Worm (Caenorhabditis elegans) whole organism, L1 larva: ENCODE data around the gene T10G3.3.

Experiments
- C04F5.9 ChIP-seq: sonication (generic microtip); optimal IDR thresholded peaks from 2 replicates; lab custom pipeline; 2016; ENCODE audit warnings: missing genetic modification characterization, missing compliant biosample characterization
- C34B4.2 ChIP-seq: sonication (generic microtip); optimal IDR thresholded peaks from 2 replicates; lab custom pipeline; 2017; ENCODE audit warnings: mild to moderate bottlenecking, missing genetic modification characterization, missing compliant biosample characterization
- Y116A8C.19 ChIP-seq: sonication (generic microtip); optimal IDR thresholded peaks from 2 replicates; lab custom pipeline; 2016; ENCODE audit warnings: missing compliant biosample characterization, missing genetic modification characterization, borderline replicate concordance
- alr-1 ChIP-seq: fragments of 200-800 bp; sonication (Bioruptor generic); optimal IDR thresholded peaks from 2 replicates; lab custom pipeline; 2018; ENCODE audit warnings: borderline replicate concordance, mild to moderate bottlenecking, missing genetic modification characterization, missing compliant biosample characterization
- aly-2 ChIP-seq: fragments of 150-350 bp; optimal IDR thresholded peaks from 2 replicates; lab custom pipeline; 2014; ENCODE audit warnings: missing biosample characterization, missing genetic modification characterization
- blmp-1 ChIP-seq: fragments of 150-350 bp; optimal IDR thresholded peaks from 2 replicates; lab custom pipeline; 2014; ENCODE audit warnings: missing biosample characterization, missing genetic modification characterization
- ceh-8 ChIP-seq: fragments of 200-800 bp; sonication (Bioruptor generic); optimal IDR thresholded peaks from 2 replicates; lab custom pipeline; 2018; ENCODE audit warnings: mild to moderate bottlenecking, missing genetic modification characterization, moderate library complexity, missing compliant biosample characterization
- ceh-82 ChIP-seq, 3 experiments: fragments of 150-350 bp in 1 of 3; sonication (generic microtip) in 2 of 3; optimal IDR thresholded peaks; 2 replicates each; lab custom pipeline; 2014 to 2017; ENCODE audit warnings: missing biosample characterization in 3 of 3, missing genetic modification characterization in 3 of 3
- dpl-1 ChIP-seq, 3 experiments: fragments of 150-350 bp in 2 of 3; sonication (generic microtip) in 1 of 3; optimal IDR thresholded peaks; 2 replicates each; lab custom pipeline; 2014 to 2017; ENCODE audit warnings: missing biosample characterization in 3 of 3, missing genetic modification characterization in 3 of 3, missing genetic modification reagents in 3 of 3
- elt-2 ChIP-seq: sonication (generic microtip); optimal IDR thresholded peaks from 2 replicates; lab custom pipeline; 2016; ENCODE audit warnings: missing genetic modification characterization, mild to moderate bottlenecking, inconsistent platforms, missing compliant biosample characterization, missing genetic modification reagents
- ets-5 ChIP-seq: fragments of 200-800 bp; sonication (Bioruptor generic); IDR thresholded peaks from 2 replicates; pipeline ENCODE4 v1.3.6; 2022; ENCODE audit warnings: missing genetic modification characterization, missing compliant biosample characterization
- fkh-10 ChIP-seq: sonication (generic microtip); optimal IDR thresholded peaks from 2 replicates; lab custom pipeline; 2017; ENCODE audit warnings: missing biosample characterization, missing genetic modification reagents, missing genetic modification characterization
- fkh-4 ChIP-seq: sonication (generic microtip); optimal IDR thresholded peaks from 2 replicates; lab custom pipeline; 2016; ENCODE audit warnings: missing compliant biosample characterization, missing genetic modification characterization, borderline replicate concordance
- fos-1 ChIP-seq: fragments of 150-350 bp; optimal IDR thresholded peaks from 2 replicates; lab custom pipeline; 2014; ENCODE audit warnings: missing biosample characterization, missing genetic modification characterization
- hlh-17 ChIP-seq: fragments of 200-800 bp; sonication (Bioruptor generic); optimal IDR thresholded peaks from 2 replicates; lab custom pipeline; 2018; ENCODE audit warnings: missing genetic modification characterization, mild to moderate bottlenecking, missing compliant biosample characterization, moderate library complexity, borderline replicate concordance
- irx-1 ChIP-seq: sonication (generic microtip); optimal IDR thresholded peaks from 2 replicates; lab custom pipeline; 2016; ENCODE audit warnings: missing genetic modification characterization, missing compliant biosample characterization
- isw-1 ChIP-seq: fragments of 200-800 bp; sonication (Bioruptor generic); IDR thresholded peaks from 2 replicates; pipeline ENCODE4 v1.3.6; 2022; ENCODE audit warnings: missing genetic modification characterization, missing compliant biosample characterization
- lin-13 ChIP-seq: fragments of 150-350 bp; optimal IDR thresholded peaks from 2 replicates; lab custom pipeline; 2014; ENCODE audit warnings: missing biosample characterization, missing genetic modification reagents, missing genetic modification characterization
- lin-14 ChIP-seq: fragments of 200-800 bp; sonication (Bioruptor generic); optimal IDR thresholded peaks from 2 replicates; lab custom pipeline; 2018; ENCODE audit warnings: mild to moderate bottlenecking, missing genetic modification characterization, moderate library complexity, missing compliant biosample characterization
- lin-35 ChIP-seq, 2 experiments: fragments of 150-350 bp; optimal IDR thresholded peaks; 2 replicates each; lab custom pipeline; 2014; ENCODE audit warnings: missing biosample characterization in 2 of 2, missing genetic modification characterization in 2 of 2, missing genetic modification reagents in 2 of 2
- lin-39 ChIP-seq: fragments of 150-350 bp; optimal IDR thresholded peaks from 2 replicates; lab custom pipeline; 2014; ENCODE audit warnings: missing biosample characterization, missing genetic modification reagents, missing genetic modification characterization
- lsy-2 ChIP-seq, 2 experiments: fragments of 150-350 bp; optimal IDR thresholded peaks; 2 replicates each; lab custom pipeline; 2014; ENCODE audit warnings: missing biosample characterization in 2 of 2, missing genetic modification characterization in 2 of 2
- mdl-1 ChIP-seq, 2 experiments: fragments of 150-350 bp; optimal IDR thresholded peaks; 2 replicates each; lab custom pipeline; 2014 to 2017; ENCODE audit warnings: missing biosample characterization in 2 of 2, missing genetic modification characterization in 2 of 2, inconsistent platforms in 1 of 2
- mep-1 ChIP-seq: fragments of 150-350 bp; optimal IDR thresholded peaks from 2 replicates; lab custom pipeline; 2014; ENCODE audit warnings: missing biosample characterization, missing genetic modification characterization
- nhr-12 ChIP-seq: sonication (generic microtip); optimal IDR thresholded peaks from 2 replicates; lab custom pipeline; 2017; ENCODE audit warnings: missing biosample characterization, missing genetic modification characterization
- nhr-19 ChIP-seq: fragments of 200-800 bp; sonication (Bioruptor generic); conservative IDR thresholded peaks from 2 replicates; pipeline ENCODE4 v1.3.6; 2022; ENCODE audit warnings: missing genetic modification characterization, missing compliant biosample characterization
- nhr-237 ChIP-seq: fragments of 150-350 bp; optimal IDR thresholded peaks from 2 replicates; lab custom pipeline; 2014; ENCODE audit warnings: missing biosample characterization, missing genetic modification characterization
- nhr-28 ChIP-seq: fragments of 150-350 bp; optimal IDR thresholded peaks from 2 replicates; lab custom pipeline; 2014; ENCODE audit warnings: missing biosample characterization, missing genetic modification characterization
- nhr-47 ChIP-seq: sonication (generic microtip); optimal IDR thresholded peaks from 2 replicates; lab custom pipeline; 2016; ENCODE audit warnings: mild to moderate bottlenecking, missing genetic modification characterization, moderate library complexity, missing compliant biosample characterization
- nhr-71 ChIP-seq: sonication (generic microtip); optimal IDR thresholded peaks from 2 replicates; lab custom pipeline; 2016; ENCODE audit warnings: mild to moderate bottlenecking, missing genetic modification characterization, moderate library complexity, missing compliant biosample characterization
- nhr-76 ChIP-seq: sonication (generic microtip); optimal IDR thresholded peaks from 2 replicates; lab custom pipeline; 2017; ENCODE audit warnings: missing biosample characterization, missing genetic modification characterization
- nhr-84 ChIP-seq: sonication (generic microtip); optimal IDR thresholded peaks from 2 replicates; lab custom pipeline; 2017; ENCODE audit warnings: missing biosample characterization, missing genetic modification characterization
- nhr-85 ChIP-seq: sonication (generic microtip); peaks from one replicate; lab custom pipeline; 2016; ENCODE audit warnings: missing genetic modification characterization, inconsistent platforms, missing compliant biosample characterization
- nhr-90 ChIP-seq: sonication (generic microtip); optimal IDR thresholded peaks from 2 replicates; lab custom pipeline; 2016; ENCODE audit warnings: mild to moderate bottlenecking, missing genetic modification characterization, missing compliant biosample characterization; ENCODE audit not compliant: poor library complexity
- rnt-1 ChIP-seq: sonication (generic microtip); optimal IDR thresholded peaks from 2 replicates; lab custom pipeline; 2016; ENCODE audit warnings: mild to moderate bottlenecking, missing genetic modification characterization, moderate library complexity, missing compliant biosample characterization
- skn-1 ChIP-seq: fragments of 150-350 bp; optimal IDR thresholded peaks from 2 replicates; lab custom pipeline; 2014; ENCODE audit warnings: missing biosample characterization, missing genetic modification characterization
- snu-23 ChIP-seq: sonication (generic microtip); optimal IDR thresholded peaks from 2 replicates; lab custom pipeline; 2016; ENCODE audit warnings: missing genetic modification characterization, missing compliant biosample characterization
- sptf-1 ChIP-seq: fragments of 150-350 bp; optimal IDR thresholded peaks from 2 replicates; lab custom pipeline; 2014; ENCODE audit warnings: missing biosample characterization, missing genetic modification characterization
- swsn-7 ChIP-seq: sonication (generic microtip); optimal IDR thresholded peaks from 2 replicates; lab custom pipeline; 2016; ENCODE audit warnings: missing genetic modification characterization, missing compliant biosample characterization
- tbx-2 ChIP-seq: sonication (generic microtip); optimal IDR thresholded peaks from 2 replicates; lab custom pipeline; 2016; ENCODE audit warnings: missing genetic modification characterization, missing compliant biosample characterization
- unc-130 ChIP-seq: fragments of 150-350 bp; optimal IDR thresholded peaks from 2 replicates; lab custom pipeline; 2017; ENCODE audit warnings: missing biosample characterization, missing genetic modification characterization, inconsistent platforms
- unc-62 ChIP-seq: fragments of 150-350 bp; optimal IDR thresholded peaks from 2 replicates; lab custom pipeline; 2014; ENCODE audit warnings: missing biosample characterization, missing genetic modification reagents, missing genetic modification characterization
- vab-15 ChIP-seq: sonication (generic microtip); optimal IDR thresholded peaks from 2 replicates; lab custom pipeline; 2017; ENCODE audit warnings: missing genotype, mild to moderate bottlenecking, missing genetic modification characterization, missing compliant biosample characterization
- xbp-1 ChIP-seq: sonication (generic microtip); optimal IDR thresholded peaks from 2 replicates; lab custom pipeline; 2016; ENCODE audit warnings: missing genetic modification characterization, missing compliant biosample characterization
- zag-1 ChIP-seq: fragments of 150-350 bp; optimal IDR thresholded peaks from 2 replicates; lab custom pipeline; 2014; ENCODE audit warnings: missing biosample characterization, missing genetic modification characterization
- ztf-11 ChIP-seq, 2 experiments: sonication (generic microtip); optimal IDR thresholded peaks; 2 replicates each; lab custom pipeline; 2016 to 2017; ENCODE audit warnings: missing genetic modification characterization in 2 of 2, missing biosample characterization in 1 of 2, missing compliant biosample characterization in 1 of 2
- ztf-4 ChIP-seq: fragments of 150-350 bp; optimal IDR thresholded peaks from 2 replicates; lab custom pipeline; 2014; ENCODE audit warnings: missing biosample characterization, missing genetic modification characterization

The T10G3.3 gene

ce11 chrV:13506321-13506720 is 16.3 kb upstream of the T10G3.3 start, which contains the start of gene R11G10.4:
TSS of gene R11G10.4 (plus strand) at chrV:13506621.
- TF ChIP-seq elt-2 (tag; lab: Kevin White, UChicago), result no peak
- no peak for TF ChIP-seq aly-2
- TF ChIP-seq nhr-85 (tag; lab: Kevin White, UChicago), result no peak
- no peak for TF ChIP-seq nhr-237 (tag; lab: Kevin White, UChicago)
- TF ChIP-seq alr-1, result no peak
- no peak for TF ChIP-seq dpl-1 (GFP tag; optimal IDR thresholded peaks at IDR 0.05; lab: Kevin White, UChicago)
- no peak for TF ChIP-seq lin-13 (GFP tag; lab: Kevin White, UChicago)
- TF ChIP-seq mep-1 (tag; lab: Kevin White, UChicago), result no peak
- TF ChIP-seq nhr-12 (tag; lab: Kevin White, UChicago), result no peak
- no peak for TF ChIP-seq ztf-4 (tag; lab: Kevin White, UChicago)
- no peak for TF ChIP-seq fos-1 (tag; lab: Kevin White, UChicago)
- TF ChIP-seq skn-1 (tag; lab: Kevin White, UChicago), result no peak
- TF ChIP-seq Y116A8C.19 (tag; lab: Kevin White, UChicago), result no peak
- no peak for TF ChIP-seq mdl-1 (tag; optimal IDR thresholded peaks at IDR 0.05; lab: Kevin White, UChicago)
- no peak for TF ChIP-seq ceh-8
- no peak for TF ChIP-seq swsn-7 (tag; lab: Kevin White, UChicago)
- TF ChIP-seq, all 84 proteins: peak for 0

ce11 chrV:13499227-13499626 is 9.2 kb upstream of the T10G3.3 start:
- TF ChIP-seq lin-39 (no peak), elt-2 (tag; lab: Kevin White, UChicago) (no peak), aly-2 (no peak), ceh-82 (tag; optimal IDR thresholded peaks at IDR 0.05; lab: Kevin White, UChicago) (no peak), unc-62 (GFP tag; lab: Kevin White, UChicago) (no peak), fkh-10 (GFP tag; lab: Kevin White, UChicago) (no peak), lin-13 (GFP tag; lab: Kevin White, UChicago) (no peak), ets-5 (no peak), C34B4.2 (tag; lab: Kevin White, UChicago) (no peak), nhr-28 (tag; lab: Kevin White, UChicago) (no peak), sptf-1 (tag; lab: Kevin White, UChicago) (no peak), nhr-76 (tag; lab: Kevin White, UChicago) (no peak), ztf-11 (tag; optimal IDR thresholded peaks at IDR 0.05; lab: Kevin White, UChicago) (no peak), nhr-84 (tag; lab: Kevin White, UChicago) (no peak), hlh-17 (GFP tag; lab: Kevin White, UChicago) (no peak)

- TF ChIP-seq irx-1 (tag; lab: Kevin White, UChicago), result peak; percentile 37
- TF ChIP-seq nhr-85 (tag; lab: Kevin White, UChicago), result peak; percentile 92
- no peak for TF ChIP-seq fkh-4 (tag; lab: Kevin White, UChicago)
- peak; percentile 85 for TF ChIP-seq blmp-1 (tag; lab: Kevin White, UChicago)
- no peak for TF ChIP-seq elt-2 (tag; lab: Kevin White, UChicago)
- no peak for TF ChIP-seq C04F5.9 (tag; lab: Kevin White, UChicago)
- no peak for TF ChIP-seq zag-1 (tag; lab: Kevin White, UChicago)
- peak in 1 of 2 experiments; percentile 47 for TF ChIP-seq mdl-1 (tag; optimal IDR thresholded peaks at IDR 0.05; lab: Kevin White, UChicago)
- no peak for TF ChIP-seq sptf-1 (tag; lab: Kevin White, UChicago)
- peak; percentile 66 for TF ChIP-seq nhr-90 (tag; lab: Kevin White, UChicago)
- TF ChIP-seq unc-130 (tag; lab: Kevin White, UChicago), result peak; percentile 54
- peak; percentile 79 for TF ChIP-seq lin-14
- peak; percentile 60 for TF ChIP-seq nhr-19
- TF ChIP-seq lsy-2 (tag; optimal IDR thresholded peaks at IDR 0.05; lab: Kevin White, UChicago), result peak; percentile 80 to 81
- TF ChIP-seq nhr-71 (tag; lab: Kevin White, UChicago), result peak; percentile 80
- TF ChIP-seq isw-1 (GFP tag; lab: Robert Waterston, UW), result peak; percentile 22; the same call in 1 of the 2 replicates
- TF ChIP-seq lin-35 (GFP tag; optimal IDR thresholded peaks at IDR 0.05; lab: Kevin White, UChicago), result peak; percentile 63 to 77
- TF ChIP-seq xbp-1, result peak; percentile 55
- TF ChIP-seq nhr-28 (tag; lab: Kevin White, UChicago), result no peak
- TF ChIP-seq snu-23 (GFP tag; lab: Kevin White, UChicago), result peak; percentile 88
- no peak for TF ChIP-seq nhr-12 (tag; lab: Kevin White, UChicago)
- TF ChIP-seq mep-1 (tag; lab: Kevin White, UChicago), result peak; percentile 68
- peak; percentile 37 to 59 (median 37) for TF ChIP-seq ceh-82 (tag; optimal IDR thresholded peaks at IDR 0.05; lab: Kevin White, UChicago)
- no peak for TF ChIP-seq ceh-8
- TF ChIP-seq ztf-4 (tag; lab: Kevin White, UChicago), result peak; percentile 54
- TF ChIP-seq rnt-1, result peak; percentile 76
- peak; percentile 43 for TF ChIP-seq lin-13 (GFP tag; lab: Kevin White, UChicago)
- peak; percentile 69 for TF ChIP-seq nhr-47 (tag; lab: Kevin White, UChicago)
- TF ChIP-seq swsn-7 (tag; lab: Kevin White, UChicago), result peak; percentile 72
- TF ChIP-seq vab-15 (tag; lab: Kevin White, UChicago), result no peak
- TF ChIP-seq tbx-2 (tag; lab: Kevin White, UChicago), result peak; percentile 65
Measured at ce11 chrV:13497322-13497847, 7.4 kb upstream of the T10G3.3 start, which contains the start of the genes eea-1 and gut-2. TSS of gene eea-1 (minus strand) at chrV:13497372. TSS of gene gut-2 (plus strand) at chrV:13497690.
